Fruit fly (Drosophila melanogaster): ENCODE measurements around the gene osi.

osi gene

dm6 chr2L:16887660-16888573 lies at the start of gene osi, which contains the start of gene tweek:
Gene osi (minus strand): TSS chr2L:16887966.
Gene tweek (plus strand): TSS chr2L:16888490.
- peak; percentile 43 for TF ChIP-seq CG11617 (GFP tag; optimal IDR thresholded peaks at IDR 0.05)
- TF ChIP-seq CG33017 (tag; optimal IDR thresholded peaks at IDR 0.05), result peak; percentile 42
- TF ChIP-seq Mnt (GFP tag; optimal IDR thresholded peaks at IDR 0.05), result peak; percentile 78
- TF ChIP-seq pad (GFP tag; optimal IDR thresholded peaks at IDR 0.05), result peak; percentile 68
- TF ChIP-seq CG7101 (tag; optimal IDR thresholded peaks at IDR 0.05), result peak; percentile 51
- peak; percentile 11 for TF ChIP-seq CG7045 (GFP tag; optimal IDR thresholded peaks at IDR 0.05)
- peak; percentile 82 for TF ChIP-seq CG5204 (GFP tag; optimal IDR thresholded peaks at IDR 0.05)
- no peak for TF ChIP-seq Clk (GFP tag; optimal IDR thresholded peaks at IDR 0.05)
- TF ChIP-seq CG12768 (GFP tag; optimal IDR thresholded peaks at IDR 0.05), result peak; percentile 8
- TF ChIP-seq Hr96 (GFP tag; optimal IDR thresholded peaks at IDR 0.05), result peak; percentile 56
- peak; percentile 58 for TF ChIP-seq CG1620 (GFP tag; optimal IDR thresholded peaks at IDR 0.05)
- peak; percentile 1 for TF ChIP-seq tj (GFP tag; optimal IDR thresholded peaks at IDR 0.05)
- no peak for TF ChIP-seq Crg-1 (GFP tag; optimal IDR thresholded peaks at IDR 0.05)
- TF ChIP-seq toe (GFP tag; optimal IDR thresholded peaks at IDR 0.05), result peak; percentile 75
- TF ChIP-seq ovo (GFP tag; optimal IDR thresholded peaks at IDR 0.05), result no peak
- peak; percentile 8 for TF ChIP-seq bab1 (GFP tag; optimal IDR thresholded peaks at IDR 0.05)
- peak; percentile 99 for TF ChIP-seq kay (GFP tag; ENCODE audit: borderline replicate concordance)
- no peak for TF ChIP-seq cic (GFP tag; optimal IDR thresholded peaks at IDR 0.05)

dm6 chr2L:16921825-16922224 lies 34.1 kb upstream of the osi start:
- TF ChIP-seq CG1620 (GFP tag; optimal IDR thresholded peaks at IDR 0.05), result no peak
- TF ChIP-seq CG33017 (tag; optimal IDR thresholded peaks at IDR 0.05), result no peak
- TF ChIP-seq CG12768 (GFP tag; optimal IDR thresholded peaks at IDR 0.05), result no peak
- no peak for TF ChIP-seq toe (GFP tag; optimal IDR thresholded peaks at IDR 0.05)
- no peak for TF ChIP-seq Clk (GFP tag; optimal IDR thresholded peaks at IDR 0.05)
- no peak for TF ChIP-seq CG7045 (GFP tag; optimal IDR thresholded peaks at IDR 0.05)
- TF ChIP-seq CG7101 (tag; optimal IDR thresholded peaks at IDR 0.05), result no peak
- no peak for TF ChIP-seq ovo (GFP tag; optimal IDR thresholded peaks at IDR 0.05)
- TF ChIP-seq tj (GFP tag; optimal IDR thresholded peaks at IDR 0.05), result no peak
- no peak for TF ChIP-seq CG5204 (GFP tag; optimal IDR thresholded peaks at IDR 0.05)
- no peak for TF ChIP-seq bab1 (GFP tag; optimal IDR thresholded peaks at IDR 0.05)
- TF ChIP-seq cnc (optimal IDR thresholded peaks at IDR 0.05), result no peak
- no peak for TF ChIP-seq pad (GFP tag; optimal IDR thresholded peaks at IDR 0.05)
- TF ChIP-seq kay (GFP tag; ENCODE audit: borderline replicate concordance), result no peak
- TF ChIP-seq Mnt (GFP tag; optimal IDR thresholded peaks at IDR 0.05), result no peak
- TF ChIP-seq CG11617 (GFP tag; optimal IDR thresholded peaks at IDR 0.05), result no peak
- no peak for TF ChIP-seq CG14711 (tag; optimal IDR thresholded peaks at IDR 0.05)
- TF ChIP-seq Crg-1 (GFP tag; optimal IDR thresholded peaks at IDR 0.05), result no peak

- TF ChIP-seq CG33017 (tag; optimal IDR thresholded peaks at IDR 0.05) (no peak), CG11617 (GFP tag; optimal IDR thresholded peaks at IDR 0.05) (no peak), Hr96 (GFP tag; optimal IDR thresholded peaks at IDR 0.05) (no peak), bab1 (GFP tag; optimal IDR thresholded peaks at IDR 0.05) (peak; percentile 13), cic (GFP tag; optimal IDR thresholded peaks at IDR 0.05) (peak; percentile 41), toe (GFP tag; optimal IDR thresholded peaks at IDR 0.05) (no peak), CG7101 (tag; optimal IDR thresholded peaks at IDR 0.05) (peak; percentile 31), CG7045 (GFP tag; optimal IDR thresholded peaks at IDR 0.05) (no peak), CG5204 (GFP tag; optimal IDR thresholded peaks at IDR 0.05) (no peak), cnc (optimal IDR thresholded peaks at IDR 0.05) (no peak), kay (GFP tag; ENCODE audit: borderline replicate concordance) (no peak), Crg-1 (GFP tag; optimal IDR thresholded peaks at IDR 0.05) (no peak), CG1620 (GFP tag; optimal IDR thresholded peaks at IDR 0.05) (no peak), CG14711 (tag; optimal IDR thresholded peaks at IDR 0.05) (peak; percentile 31), CG12768 (GFP tag; optimal IDR thresholded peaks at IDR 0.05) (peak; percentile 26), Mnt (GFP tag; optimal IDR thresholded peaks at IDR 0.05) (peak; percentile 9), pad (GFP tag; optimal IDR thresholded peaks at IDR 0.05) (no peak), tj (GFP tag; optimal IDR thresholded peaks at IDR 0.05) (no peak), ovo (GFP tag; optimal IDR thresholded peaks at IDR 0.05) (no peak), Clk (GFP tag; optimal IDR thresholded peaks at IDR 0.05) (no peak)
These were observed 22.4 kb upstream of the osi start, which contains the start of gene ApepP for dm6 chr2L:16910177-16910576. Gene ApepP (minus strand): TSS chr2L:16910418.

DNA sequence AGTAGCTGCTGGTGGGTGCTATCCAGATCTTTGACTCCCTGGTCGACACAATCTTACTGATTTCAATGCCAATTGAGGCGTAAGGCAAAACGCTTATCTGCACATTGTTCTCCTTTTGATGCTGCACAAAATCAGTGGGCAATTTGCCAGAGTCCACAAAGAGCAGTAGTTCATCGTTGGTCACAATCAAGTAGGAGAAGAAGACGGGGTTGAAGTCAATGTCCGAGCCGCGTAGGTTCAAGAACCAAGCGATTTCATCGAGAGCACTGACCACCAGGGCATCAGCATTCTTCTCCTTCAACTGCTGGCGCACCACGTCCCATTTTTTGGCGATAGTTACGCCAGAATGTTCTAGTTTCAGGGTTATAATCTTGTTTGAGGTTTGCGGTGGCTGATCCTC lies 21.5 kb upstream of the osi start:
- TF ChIP-seq toe (GFP tag; optimal IDR thresholded peaks at IDR 0.05), result no peak
- no peak for TF ChIP-seq CG11617 (GFP tag; optimal IDR thresholded peaks at IDR 0.05)
- no peak for TF ChIP-seq Hr96 (GFP tag; optimal IDR thresholded peaks at IDR 0.05)
- no peak for TF ChIP-seq Crg-1 (GFP tag; optimal IDR thresholded peaks at IDR 0.05)
- no peak for TF ChIP-seq CG33017 (tag; optimal IDR thresholded peaks at IDR 0.05)
- no peak for TF ChIP-seq Mnt (GFP tag; optimal IDR thresholded peaks at IDR 0.05)
- no peak for TF ChIP-seq CG1620 (GFP tag; optimal IDR thresholded peaks at IDR 0.05)
- TF ChIP-seq cnc (optimal IDR thresholded peaks at IDR 0.05), result no peak
- no peak for TF ChIP-seq CG14711 (tag; optimal IDR thresholded peaks at IDR 0.05)
- no peak for TF ChIP-seq pad (GFP tag; optimal IDR thresholded peaks at IDR 0.05)
- TF ChIP-seq bab1 (GFP tag; optimal IDR thresholded peaks at IDR 0.05), result no peak
- TF ChIP-seq kay (GFP tag; ENCODE audit: borderline replicate concordance), result no peak
- no peak for TF ChIP-seq tj (GFP tag; optimal IDR thresholded peaks at IDR 0.05)
- TF ChIP-seq CG7101 (tag; optimal IDR thresholded peaks at IDR 0.05), result no peak
- TF ChIP-seq Clk (GFP tag; optimal IDR thresholded peaks at IDR 0.05), result no peak
- TF ChIP-seq CG7045 (GFP tag; optimal IDR thresholded peaks at IDR 0.05), result no peak
- no peak for TF ChIP-seq CG5204 (GFP tag; optimal IDR thresholded peaks at IDR 0.05)

- peak; percentile 34 for TF ChIP-seq Mnt (GFP tag; optimal IDR thresholded peaks at IDR 0.05)
- no peak for TF ChIP-seq CG5204 (GFP tag; optimal IDR thresholded peaks at IDR 0.05)
These were observed 14.2 kb upstream of the osi start, which contains the start of gene CG12288 for dm6 chr2L:16902003-16902402. Gene CG12288 (minus strand): TSS chr2L:16902218.
